Worm (Caenorhabditis elegans) whole organism, late embryonic: ENCODE results near the gene F42C5.5.

Source experiments
- ceh-19 ChIP-seq: fragments of 200-800 bp; sonication (Bioruptor generic); optimal IDR thresholded peaks from 2 replicates; lab custom pipeline; 2018; ENCODE audit warnings: mild to moderate bottlenecking, missing genetic modification characterization, missing compliant biosample characterization
- ceh-22 ChIP-seq: sonication (generic microtip); optimal IDR thresholded peaks from 2 replicates; lab custom pipeline; 2017; ENCODE audit warnings: missing biosample characterization, missing genetic modification characterization
- ceh-24 ChIP-seq: sonication (generic microtip); optimal IDR thresholded peaks from 2 replicates; lab custom pipeline; 2016; ENCODE audit warnings: mild to moderate bottlenecking, missing genetic modification characterization, missing compliant biosample characterization
- ceh-31 ChIP-seq: sonication (generic microtip); optimal IDR thresholded peaks from 2 replicates; lab custom pipeline; 2016; ENCODE audit warnings: missing genetic modification characterization, missing compliant biosample characterization
- ceh-34 ChIP-seq: sonication (generic microtip); optimal IDR thresholded peaks from 2 replicates; lab custom pipeline; 2016; ENCODE audit warnings: mild to moderate bottlenecking, missing genetic modification characterization, missing compliant biosample characterization
- ceh-9 ChIP-seq: sonication (generic microtip); optimal IDR thresholded peaks from 2 replicates; lab custom pipeline; 2016; ENCODE audit warnings: mild to moderate bottlenecking, missing genetic modification characterization, inconsistent platforms, missing compliant biosample characterization
- che-1 ChIP-seq: sonication (generic microtip); optimal IDR thresholded peaks from 2 replicates; lab custom pipeline; 2016; ENCODE audit warnings: mild to moderate bottlenecking, missing genetic modification characterization, missing compliant biosample characterization
- dmd-4 ChIP-seq: sonication (generic microtip); optimal IDR thresholded peaks from 2 replicates; lab custom pipeline; 2016; ENCODE audit warnings: borderline replicate concordance, missing genetic modification characterization, missing compliant biosample characterization
- dve-1 ChIP-seq: sonication (generic microtip); optimal IDR thresholded peaks from 2 replicates; lab custom pipeline; 2017; ENCODE audit warnings: antibody characterized with exemption, mild to moderate bottlenecking, missing genetic modification characterization, missing compliant biosample characterization
- eyg-1 ChIP-seq: sonication (generic microtip); optimal IDR thresholded peaks from 2 replicates; lab custom pipeline; 2016; ENCODE audit warnings: missing genotype, missing genetic modification characterization, missing compliant biosample characterization
- hlh-15 ChIP-seq: sonication (generic microtip); optimal IDR thresholded peaks from 2 replicates; lab custom pipeline; 2016; ENCODE audit warnings: missing genetic modification characterization, missing compliant biosample characterization
- hlh-30 ChIP-seq: sonication (generic microtip); optimal IDR thresholded peaks from 2 replicates; lab custom pipeline; 2017; ENCODE audit warnings: antibody characterized with exemption, missing genetic modification characterization, missing compliant biosample characterization; ENCODE audit not compliant: insufficient read depth
- hlh-8 ChIP-seq: sonication (generic microtip); optimal IDR thresholded peaks from 2 replicates; lab custom pipeline; 2016; ENCODE audit warnings: missing genotype, missing genetic modification characterization, missing compliant biosample characterization
- lim-6 ChIP-seq: sonication (generic microtip); optimal IDR thresholded peaks from 2 replicates; lab custom pipeline; 2016; ENCODE audit warnings: missing genetic modification characterization, missing compliant biosample characterization
- lin-11 ChIP-seq: fragments of 200-800 bp; sonication (Bioruptor generic); optimal IDR thresholded peaks from 2 replicates; lab custom pipeline; 2018; ENCODE audit warnings: mild to moderate bottlenecking, missing genetic modification characterization, missing compliant biosample characterization
- madf-2 ChIP-seq: sonication (generic microtip); optimal IDR thresholded peaks from 2 replicates; lab custom pipeline; 2017; ENCODE audit warnings: missing genetic modification characterization, missing compliant biosample characterization
- nfya-1 ChIP-seq: sonication (generic microtip); optimal IDR thresholded peaks from 2 replicates; lab custom pipeline; 2017; ENCODE audit warnings: missing genetic modification characterization, mild to moderate bottlenecking, missing compliant biosample characterization, antibody characterized with exemption, moderate library complexity
- npax-4 ChIP-seq: sonication (generic microtip); optimal IDR thresholded peaks from 2 replicates; lab custom pipeline; 2016; ENCODE audit warnings: missing genetic modification characterization, missing compliant biosample characterization
- odd-2 ChIP-seq: sonication (generic microtip); optimal IDR thresholded peaks from 2 replicates; lab custom pipeline; 2017; ENCODE audit warnings: antibody characterized with exemption, mild to moderate bottlenecking, missing genetic modification characterization, missing compliant biosample characterization
- pax-1 ChIP-seq: fragments of 150-350 bp; optimal IDR thresholded peaks from 2 replicates; lab custom pipeline; 2014; ENCODE audit warnings: missing biosample characterization, missing genetic modification characterization
- pha-2 ChIP-seq: sonication (generic microtip); optimal IDR thresholded peaks from 2 replicates; lab custom pipeline; 2017; ENCODE audit warnings: mild to moderate bottlenecking, missing genetic modification characterization, missing compliant biosample characterization
- pha-4 ChIP-seq: fragments of 150-350 bp; optimal IDR thresholded peaks from 2 replicates; lab custom pipeline; 2018; ENCODE audit warnings: missing biosample characterization, missing genetic modification reagents, missing genetic modification characterization
- pqm-1 ChIP-seq: sonication (generic microtip); optimal IDR thresholded peaks from 2 replicates; lab custom pipeline; 2016; ENCODE audit warnings: missing genetic modification characterization, missing compliant biosample characterization
- pros-1 ChIP-seq: fragments of 150-350 bp; optimal IDR thresholded peaks from 2 replicates; lab custom pipeline; 2014; ENCODE audit warnings: missing biosample characterization, missing genetic modification reagents, missing genetic modification characterization
- rnt-1 ChIP-seq: sonication (generic microtip); optimal IDR thresholded peaks from 2 replicates; lab custom pipeline; 2016; ENCODE audit warnings: missing genetic modification characterization, missing compliant biosample characterization
- sdc-2 ChIP-seq: sonication (generic microtip); optimal IDR thresholded peaks from 2 replicates; lab custom pipeline; 2016; ENCODE audit warnings: missing genotype, missing genetic modification characterization, missing compliant biosample characterization
- sox-4 ChIP-seq: sonication (generic microtip); optimal IDR thresholded peaks from 2 replicates; lab custom pipeline; 2017; ENCODE audit warnings: mild to moderate bottlenecking, missing genetic modification characterization, inconsistent platforms, missing compliant biosample characterization
- tbx-2 ChIP-seq: sonication (generic microtip); optimal IDR thresholded peaks from 2 replicates; lab custom pipeline; 2016; ENCODE audit warnings: missing genetic modification characterization, missing compliant biosample characterization
- unc-42 ChIP-seq: sonication (generic microtip); optimal IDR thresholded peaks from 2 replicates; lab custom pipeline; 2016; ENCODE audit warnings: missing genotype, missing genetic modification characterization, missing compliant biosample characterization
- unc-55 ChIP-seq: sonication (generic microtip); optimal IDR thresholded peaks from 2 replicates; lab custom pipeline; 2017; ENCODE audit warnings: missing biosample characterization, missing genetic modification reagents, missing genetic modification characterization
- unc-86 ChIP-seq: sonication (generic microtip); optimal IDR thresholded peaks from 2 replicates; lab custom pipeline; 2016; ENCODE audit warnings: missing genetic modification characterization, missing compliant biosample characterization
- ztf-16 ChIP-seq: sonication (generic microtip); optimal IDR thresholded peaks from 2 replicates; lab custom pipeline; 2017; ENCODE audit warnings: missing genetic modification characterization, missing compliant biosample characterization

The F42C5.5 gene

ce11 chrIV:7319931-7320435 lies 26.0 kb upstream of the F42C5.5 start (continued):
- peak; percentile 96 for TF ChIP-seq pros-1
- no peak for TF ChIP-seq ztf-16 (tag; lab: Kevin White, UChicago)
- TF ChIP-seq tbx-2: peak; percentile 82
- TF ChIP-seq unc-42 (tag; lab: Kevin White, UChicago): peak; percentile 87
- no peak for TF ChIP-seq lim-6 (tag; lab: Kevin White, UChicago)
- no peak for TF ChIP-seq sdc-2
- no peak for TF ChIP-seq pha-2 (tag; lab: Kevin White, UChicago)
- peak; percentile 5 for TF ChIP-seq eyg-1 (tag; lab: Kevin White, UChicago)
- no peak for TF ChIP-seq ceh-22 (tag; lab: Kevin White, UChicago)

- no peak for TF ChIP-seq ceh-19
- no peak for TF ChIP-seq nfya-1 (tag; lab: Kevin White, UChicago)
- no peak for TF ChIP-seq pax-1 (tag; lab: Kevin White, UChicago)
- TF ChIP-seq, all 69 proteins: peak for 0
Measured at ce11 chrIV:7318900-7319299, 24.9 kb upstream of the F42C5.5 start.

ce11 chrIV:7317829-7318529 lies 24.0 kb upstream of the F42C5.5 start:
- TF ChIP-seq nfya-1 (tag; lab: Kevin White, UChicago) (peak; percentile 25), dmd-4 (no peak), unc-42 (tag; lab: Kevin White, UChicago) (peak; percentile 59), rnt-1 (tag; lab: Kevin White, UChicago) (peak; percentile 27), hlh-30 (tag; lab: Kevin White, UChicago) (no peak), ceh-24 (no peak), lin-11 (tag; lab: Kevin White, UChicago) (no peak), hlh-15 (tag; lab: Kevin White, UChicago) (no peak), ceh-22 (tag; lab: Kevin White, UChicago) (no peak), unc-55 (GFP tag; lab: Kevin White, UChicago) (peak; percentile 17), odd-2 (tag; lab: Kevin White, UChicago) (no peak), ceh-9 (tag; lab: Kevin White, UChicago) (no peak), unc-86 (tag; lab: Kevin White, UChicago) (no peak)

ce11 chrIV:7316613-7317153 lies 22.7 kb upstream of the F42C5.5 start, which contains the start of gene F42C5.9:
Gene F42C5.9, minus strand, starts transcription at chrIV:7317103.
- no peak for TF ChIP-seq pqm-1

- TF ChIP-seq rnt-1 (tag; lab: Kevin White, UChicago) (no peak), nfya-1 (tag; lab: Kevin White, UChicago) (peak; percentile 39), npax-4 (tag; lab: Kevin White, UChicago) (no peak), hlh-30 (tag; lab: Kevin White, UChicago) (peak; percentile 3), dve-1 (tag; lab: Kevin White, UChicago) (peak; percentile 8), pqm-1 (no peak), sox-4 (tag; lab: Kevin White, UChicago) (no peak), unc-55 (GFP tag; lab: Kevin White, UChicago) (peak; percentile 1), che-1 (tag; lab: Kevin White, UChicago) (no peak), ceh-34 (peak; percentile 65), pros-1 (no peak), ceh-31 (peak; percentile 19), hlh-8 (tag; lab: Kevin White, UChicago) (no peak), ceh-24 (no peak), eyg-1 (tag; lab: Kevin White, UChicago) (no peak), tbx-2 (peak; percentile 19), pha-4 (no peak), madf-2 (tag; lab: Kevin White, UChicago) (no peak), dmd-4 (no peak)
Measured at ce11 chrIV:7313962-7314361, 19.9 kb upstream of the F42C5.5 start.
